Worm (Caenorhabditis elegans): Measurements from ENCODE around the gene idpc-5.

The idpc-5 gene

DNA sequence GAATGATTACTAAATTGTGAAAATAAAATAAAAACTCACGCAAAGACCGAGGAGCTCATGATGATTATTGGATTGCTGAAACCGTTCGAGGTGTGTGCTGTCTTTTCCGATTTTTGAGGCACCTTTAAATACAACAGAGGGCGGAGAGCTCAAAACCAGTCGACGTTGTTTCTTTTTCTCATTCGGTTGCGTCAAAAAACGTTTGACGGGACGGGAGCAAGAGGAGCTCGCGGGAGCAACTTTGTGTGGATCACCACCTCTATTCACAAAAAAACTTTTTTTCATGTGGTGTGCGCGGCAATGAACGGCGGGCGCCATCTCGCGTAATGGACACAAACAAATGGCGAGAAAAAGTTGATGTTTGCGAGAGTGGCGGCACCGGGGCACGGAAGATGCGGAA lies 6.4 kb upstream of the idpc-5 start, which contains the start of gene idpc-3:
idpc-3 (minus strand) TSS at position 101 of the 400 bp plus-strand sequence.
- no peak for TF ChIP-seq rbr-2 (tag; optimal IDR thresholded peaks at IDR 0.05)
- TF ChIP-seq nhr-10 (tag; optimal IDR thresholded peaks at IDR 0.05) = no peak
- TF ChIP-seq jun-1 (tag; optimal IDR thresholded peaks at IDR 0.05) = no peak
- no peak for TF ChIP-seq lin-15B (tag; optimal IDR thresholded peaks at IDR 0.05)
- no peak for TF ChIP-seq daf-16 (GFP tag; optimal IDR thresholded peaks at IDR 0.05)
- no peak for TF ChIP-seq daf-16 (tag; optimal IDR thresholded peaks at IDR 0.05)
- TF ChIP-seq nhr-25 (tag; optimal IDR thresholded peaks at IDR 0.05; ENCODE audit: borderline replicate concordance, insufficient read depth) = no peak
- no peak for TF ChIP-seq zfp-2 (tag; optimal IDR thresholded peaks at IDR 0.05)
- TF ChIP-seq dmd-9 (GFP tag; IDR thresholded peaks at IDR 0.05) = no peak
- no peak for TF ChIP-seq dmd-8 (GFP tag; IDR thresholded peaks at IDR 0.05)
- no peak for TF ChIP-seq ama-1 (optimal IDR thresholded peaks at IDR 0.05)
- no peak for TF ChIP-seq snpc-1.2 (GFP tag; IDR thresholded peaks at IDR 0.05)
- TF ChIP-seq mes-2 (tag; optimal IDR thresholded peaks at IDR 0.05; ENCODE audit: poor library complexity, severe bottlenecking) = no peak
- TF ChIP-seq unc-39 (tag; optimal IDR thresholded peaks at IDR 0.05) = no peak
- no peak for TF ChIP-seq nhr-28 (tag; optimal IDR thresholded peaks at IDR 0.05)
- no peak for TF ChIP-seq mdl-1 (tag; optimal IDR thresholded peaks at IDR 0.05)
- no peak for TF ChIP-seq daf-19 (GFP tag; conservative IDR thresholded peaks at IDR 0.05)
- TF ChIP-seq ceh-44 (GFP tag; IDR thresholded peaks at IDR 0.05) = no peak
- TF ChIP-seq T20F7.1 (GFP tag; optimal IDR thresholded peaks at IDR 0.05) = no peak
- TF ChIP-seq nhr-6 (tag; optimal IDR thresholded peaks at IDR 0.05) = no peak

- TF ChIP-seq snpc-1.2 (GFP tag; IDR thresholded peaks at IDR 0.05) (no peak), hmg-1.1 (GFP tag; IDR thresholded peaks at IDR 0.05) (no peak), set-16 (GFP tag; IDR thresholded peaks at IDR 0.05) (peak; percentile 95), tra-1 (GFP tag; IDR thresholded peaks at IDR 0.05) (0 out of 2 replicates have a peak, but pooled peaks have one; percentile 21), aha-1 (tag) (peak; percentile 72), fkh-10 (GFP tag; optimal IDR thresholded peaks at IDR 0.05) (no peak), gei-8 (GFP tag; optimal IDR thresholded peaks at IDR 0.05) (no peak), lin-13 (GFP tag; optimal IDR thresholded peaks at IDR 0.05) (no peak), mep-1 (tag; optimal IDR thresholded peaks at IDR 0.05) (no peak), ctbp-1 (GFP tag; IDR thresholded peaks at IDR 0.05) (no peak), egl-43 (GFP tag; IDR thresholded peaks at IDR 0.05) (peak; percentile 57; the same call in 1 of the 2 replicates), ceh-28 (tag; optimal IDR thresholded peaks at IDR 0.05) (no peak), snpc-4 (tag; optimal IDR thresholded peaks at IDR 0.05) (no peak)
Measured at ce11 chrV:9628603-9629002, 5.9 kb upstream of the idpc-5 start.

DNA sequence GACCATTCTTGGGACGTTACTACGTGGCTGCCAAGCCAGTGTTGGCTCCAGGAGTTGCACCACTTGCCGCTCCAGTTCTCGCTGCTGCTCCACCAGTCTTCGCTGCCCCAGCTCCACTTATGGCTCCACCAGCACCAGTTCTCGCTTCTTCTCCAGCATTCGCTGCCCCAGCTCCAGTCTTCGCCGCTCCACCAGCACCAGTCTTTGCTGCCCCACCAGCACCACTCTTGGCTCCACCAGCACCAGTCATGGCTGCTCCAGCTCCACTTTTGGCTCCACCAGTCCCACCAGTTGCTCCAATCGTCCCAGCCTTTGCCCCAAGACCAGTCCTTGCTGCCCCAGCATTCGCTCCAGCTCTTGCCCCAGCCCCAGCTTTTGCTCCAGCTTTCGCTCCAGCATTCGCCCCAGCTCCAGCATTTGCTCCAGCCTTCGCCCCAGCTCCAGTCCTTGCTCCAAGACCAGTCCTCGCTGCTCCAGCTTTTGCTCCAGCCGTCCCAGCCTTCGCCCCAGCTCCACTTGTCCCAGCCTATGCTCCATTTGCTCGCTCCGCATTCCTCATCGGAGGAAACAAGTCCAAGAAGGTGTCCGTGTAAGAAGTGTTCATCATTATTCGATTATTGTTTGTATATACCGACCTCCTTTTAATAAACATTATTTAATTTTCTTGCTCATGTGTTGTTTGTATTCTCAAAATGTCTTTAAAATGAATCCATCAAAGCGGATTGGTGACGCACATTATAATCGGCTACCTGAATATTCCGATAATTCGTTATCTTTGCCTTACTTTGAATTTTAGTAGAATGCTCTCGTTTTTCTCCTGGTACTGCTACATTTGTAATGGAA lies 3.1 kb upstream of the idpc-5 start, which contains the start of gene T06E4.7:
T06E4.7 (plus strand) TSS at position 793 of the 843 bp plus-strand sequence.
- no peak for TF ChIP-seq hlh-30 (tag; optimal IDR thresholded peaks at IDR 0.05; ENCODE audit: insufficient read depth)
- no peak for TF ChIP-seq zag-1 (tag; optimal IDR thresholded peaks at IDR 0.05)
- peak; percentile 97 for TF ChIP-seq set-16 (GFP tag; IDR thresholded peaks at IDR 0.05)
- TF ChIP-seq lir-3 (tag; optimal IDR thresholded peaks at IDR 0.05) = no peak
- no peak for TF ChIP-seq dmd-6 (GFP tag; IDR thresholded peaks at IDR 0.05)
- 0 out of 2 replicates have a peak, but pooled peaks have one; percentile 5 for TF ChIP-seq egl-43 (GFP tag; IDR thresholded peaks at IDR 0.05)
- TF ChIP-seq sdz-12 (GFP tag; optimal IDR thresholded peaks at IDR 0.05) = peak; percentile 53

All from whole organism, L4 larva.